Worm (Caenorhabditis elegans): ENCODE measurements around the gene srz-71.

Gene srz-71

DNA sequence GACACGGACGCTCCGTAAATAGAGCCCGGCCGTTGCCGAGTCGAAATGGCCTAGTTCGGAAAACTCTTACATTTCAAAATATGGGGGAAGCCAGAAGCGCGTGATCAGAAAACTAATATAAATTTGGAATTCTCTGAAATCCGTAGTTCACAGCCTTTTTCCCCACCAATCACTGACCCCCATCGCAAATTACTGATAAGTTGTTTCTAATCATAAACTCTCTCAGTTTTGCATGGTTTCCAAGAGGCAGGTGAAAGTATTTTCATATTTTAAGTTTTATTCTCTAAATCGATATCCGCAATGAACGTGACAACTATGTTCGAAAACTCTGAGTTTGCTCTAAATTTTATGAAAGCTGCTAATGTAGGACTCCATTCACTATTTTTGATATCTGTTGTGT is 3.5 kb upstream of the srz-71 start, which contains the start of gene srz-74:
Gene srz-74 (plus strand): TSS at position 301 of the 400 bp plus-strand sequence.
- TF ChIP-seq unc-39 (tag; optimal IDR thresholded peaks at IDR 0.05): no peak
- no peak for TF ChIP-seq M03D4.4 (tag; optimal IDR thresholded peaks at IDR 0.05)

DNA sequence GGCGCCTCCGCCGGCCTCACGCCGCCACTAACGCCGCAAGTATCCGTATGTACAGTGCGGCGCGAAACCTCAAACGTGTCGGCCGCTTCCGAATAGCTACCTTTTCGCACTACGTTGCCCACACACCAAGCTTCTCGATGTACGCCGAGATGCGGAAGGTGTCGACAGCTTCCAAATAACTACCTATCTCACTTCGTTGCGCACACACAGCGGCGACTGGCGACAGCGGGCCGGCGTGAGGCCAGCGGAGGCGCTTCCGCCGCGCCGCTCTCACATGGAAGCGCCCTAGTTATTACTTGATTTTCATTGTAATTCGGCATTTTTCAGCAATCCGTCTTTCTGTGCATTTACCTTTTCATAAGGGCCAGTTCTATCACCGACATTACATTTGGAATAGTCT is 2.2 kb upstream of the srz-71 start:
- TF ChIP-seq drap-1 (GFP tag; optimal IDR thresholded peaks at IDR 0.05) (no peak), hlh-1 (tag; optimal IDR thresholded peaks at IDR 0.05) (no peak), ces-1 (GFP tag; optimal IDR thresholded peaks at IDR 0.05) (no peak), ham-2 (GFP tag; optimal IDR thresholded peaks at IDR 0.05) (no peak), mab-5 (tag; optimal IDR thresholded peaks at IDR 0.05) (no peak), elt-3 (tag; optimal IDR thresholded peaks at IDR 0.05) (no peak), tbx-8 (GFP tag; optimal IDR thresholded peaks at IDR 0.05) (no peak), ztf-11 (tag; optimal IDR thresholded peaks at IDR 0.05) (no peak), unc-120 (tag; optimal IDR thresholded peaks at IDR 0.05; ENCODE audit: poor library complexity, severe bottlenecking) (no peak), nhr-12 (tag; optimal IDR thresholded peaks at IDR 0.05) (no peak), elt-1 (tag; optimal IDR thresholded peaks at IDR 0.05; ENCODE audit: borderline replicate concordance, insufficient read depth) (no peak), unc-39 (tag; optimal IDR thresholded peaks at IDR 0.05) (no peak), unc-62 (GFP tag; optimal IDR thresholded peaks at IDR 0.05) (no peak), nhr-2 (tag; optimal IDR thresholded peaks at IDR 0.05) (no peak)

ce11 chrIV:16333121-16333520 is 436 bp downstream of the srz-71 start:
- no peak for TF ChIP-seq unc-120 (tag; optimal IDR thresholded peaks at IDR 0.05; ENCODE audit: poor library complexity, severe bottlenecking)
- no peak for TF ChIP-seq ces-1 (GFP tag; optimal IDR thresholded peaks at IDR 0.05)
- no peak for TF ChIP-seq mls-2 (tag; optimal IDR thresholded peaks at IDR 0.05)
- TF ChIP-seq M03D4.4 (tag; optimal IDR thresholded peaks at IDR 0.05): no peak
- TF ChIP-seq blmp-1 (tag; optimal IDR thresholded peaks at IDR 0.05): no peak
- no peak for TF ChIP-seq elt-1 (tag; optimal IDR thresholded peaks at IDR 0.05; ENCODE audit: borderline replicate concordance, insufficient read depth)
- TF ChIP-seq pha-4 (tag; optimal IDR thresholded peaks at IDR 0.05): no peak
- no peak for TF ChIP-seq nhr-28 (tag; optimal IDR thresholded peaks at IDR 0.05)

ce11 chrIV:16335037-16335436 is 2.4 kb downstream of the srz-71 start, which contains the start of gene srz-38:
Gene srz-38 (plus strand): TSS chrIV:16335337.
- TF ChIP-seq elt-3 (tag; optimal IDR thresholded peaks at IDR 0.05) (no peak), elt-1 (tag; optimal IDR thresholded peaks at IDR 0.05; ENCODE audit: borderline replicate concordance, insufficient read depth) (no peak), lin-32 (GFP tag; optimal IDR thresholded peaks at IDR 0.05) (no peak), sem-2 (GFP tag; optimal IDR thresholded peaks at IDR 0.05) (no peak), ceh-83 (GFP tag; optimal IDR thresholded peaks at IDR 0.05) (no peak), blmp-1 (tag; optimal IDR thresholded peaks at IDR 0.05) (no peak), zip-8 (tag; optimal IDR thresholded peaks at IDR 0.05) (no peak), lin-13 (tag; optimal IDR thresholded peaks at IDR 0.05) (no peak), pha-4 (tag; optimal IDR thresholded peaks at IDR 0.05) (no peak)

ce11 chrIV:16336721-16337120 is 4.0 kb downstream of the srz-71 start, which contains the start of gene C35D6.13:
Gene C35D6.13 (plus strand): TSS chrIV:16337021.
- TF ChIP-seq unc-120 (tag; optimal IDR thresholded peaks at IDR 0.05; ENCODE audit: poor library complexity, severe bottlenecking): no peak
- TF ChIP-seq ces-1 (GFP tag; optimal IDR thresholded peaks at IDR 0.05): no peak
- no peak for TF ChIP-seq elt-3 (tag; optimal IDR thresholded peaks at IDR 0.05)
- no peak for TF ChIP-seq elt-1 (tag; optimal IDR thresholded peaks at IDR 0.05; ENCODE audit: borderline replicate concordance, insufficient read depth)
- no peak for TF ChIP-seq ztf-11 (tag; optimal IDR thresholded peaks at IDR 0.05)
- no peak for TF ChIP-seq nhr-12 (tag; optimal IDR thresholded peaks at IDR 0.05)
- no peak for TF ChIP-seq zip-8 (tag; optimal IDR thresholded peaks at IDR 0.05)
- TF ChIP-seq mls-2 (tag; optimal IDR thresholded peaks at IDR 0.05): no peak
- TF ChIP-seq ceh-39 (tag; optimal IDR thresholded peaks at IDR 0.05): no peak
- no peak for TF ChIP-seq bed-3 (GFP tag; optimal IDR thresholded peaks at IDR 0.05)
- no peak for TF ChIP-seq M03D4.4 (tag; optimal IDR thresholded peaks at IDR 0.05)
- TF ChIP-seq lin-32 (GFP tag; optimal IDR thresholded peaks at IDR 0.05): no peak
- TF ChIP-seq blmp-1 (tag; optimal IDR thresholded peaks at IDR 0.05): no peak
- no peak for TF ChIP-seq ceh-83 (GFP tag; optimal IDR thresholded peaks at IDR 0.05)
- no peak for TF ChIP-seq nhr-237 (tag; optimal IDR thresholded peaks at IDR 0.05)
- no peak for TF ChIP-seq flh-1 (GFP tag; optimal IDR thresholded peaks at IDR 0.05)
- TF ChIP-seq snpc-4 (tag; optimal IDR thresholded peaks at IDR 0.05): no peak
- no peak for TF ChIP-seq ceh-43 (GFP tag; optimal IDR thresholded peaks at IDR 0.05)
- TF ChIP-seq nhr-28 (tag; optimal IDR thresholded peaks at IDR 0.05): no peak
